Fruit fly (Drosophila melanogaster): Measurements from ENCODE around the gene CG34174.

The CG34174 gene

DNA sequence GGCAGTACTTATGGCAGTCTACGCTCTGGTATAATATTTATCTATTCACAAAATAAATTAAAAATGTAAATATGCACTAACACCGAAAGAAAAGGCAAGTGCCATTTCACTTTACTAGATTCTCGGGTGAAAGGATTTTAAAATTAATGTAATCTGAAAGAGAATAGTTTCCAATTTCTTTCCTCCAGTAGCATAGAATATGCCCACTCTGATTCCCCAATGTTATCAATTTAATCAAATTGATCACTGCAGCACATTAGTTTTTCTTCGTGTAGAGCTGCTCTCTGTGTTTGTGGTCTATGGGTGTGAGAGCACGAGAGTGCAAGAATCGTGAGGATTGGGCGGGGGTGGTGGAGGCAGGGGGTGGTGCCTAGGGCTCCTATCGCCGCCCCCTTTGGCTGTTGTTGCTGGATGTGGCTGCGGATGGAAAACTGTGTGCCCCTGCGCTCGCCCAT lies 12.9 kb upstream of the CG34174 start (continued):
- TF ChIP-seq kni (GFP tag; optimal IDR thresholded peaks at IDR 0.05) (peak; percentile 54), HLH4C (GFP tag; IDR thresholded peaks at IDR 0.05; ENCODE audit: partially characterized antibody) (no peak), fd102C (GFP tag; optimal IDR thresholded peaks at IDR 0.05) (peak; percentile 26), Dp (GFP tag; optimal IDR thresholded peaks at IDR 0.05) (no peak), Hr3 (GFP tag; optimal IDR thresholded peaks at IDR 0.05) (peak; percentile 82), CG14667 (GFP tag; IDR thresholded peaks at IDR 0.05) (peak; percentile 45; the same call in 1 of the 2 replicates), HLH3B (GFP tag; IDR thresholded peaks at IDR 0.05) (peak; percentile 71), CG6175 (GFP tag; IDR thresholded peaks at IDR 0.05) (no peak), CG2889 (GFP tag; IDR thresholded peaks at IDR 0.05) (no peak), CG12942 (GFP tag; optimal IDR thresholded peaks at IDR 0.05) (peak; percentile 77), lilli (GFP tag; optimal IDR thresholded peaks at IDR 0.05) (peak; percentile 54), MESR4 (GFP tag; optimal IDR thresholded peaks at IDR 0.05) (peak; percentile 0), Xbp1 (GFP tag; optimal IDR thresholded peaks at IDR 0.05) (peak; percentile 79), CG4820 (GFP tag; optimal IDR thresholded peaks at IDR 0.05) (peak; percentile 86), schlank (tag; optimal IDR thresholded peaks at IDR 0.05) (no peak), Asciz (GFP tag; optimal IDR thresholded peaks at IDR 0.05) (peak; percentile 95), Tbp (GFP tag; optimal IDR thresholded peaks at IDR 0.05) (no peak), Spps (tag; optimal IDR thresholded peaks at IDR 0.05) (peak; percentile 91), lab (GFP tag; optimal IDR thresholded peaks at IDR 0.05) (peak; percentile 82), pros (GFP tag; optimal IDR thresholded peaks at IDR 0.05) (no peak), CG8089 (GFP tag; optimal IDR thresholded peaks at IDR 0.05) (peak; percentile 70), CG2202 (tag; optimal IDR thresholded peaks at IDR 0.05) (peak; percentile 93), CG12744 (GFP tag; optimal IDR thresholded peaks at IDR 0.05) (no peak), Mad (GFP tag; optimal IDR thresholded peaks at IDR 0.05) (peak; percentile 42), CG42726 (GFP tag; IDR thresholded peaks at IDR 0.05; ENCODE audit: partially characterized antibody) (no peak), CG10274 (GFP tag; optimal IDR thresholded peaks at IDR 0.05) (peak; percentile 46), CG4730 (GFP tag; IDR thresholded peaks at IDR 0.05) (peak; percentile 33; the same call in 1 of the 2 replicates), CG6689 (GFP tag; IDR thresholded peaks at IDR 0.05) (peak; percentile 78), CG14441 (GFP tag; IDR thresholded peaks at IDR 0.05) (peak; percentile 44; the same call in 1 of the 2 replicates), Camta (GFP tag; optimal IDR thresholded peaks at IDR 0.05) (peak; percentile 75), maf-S (GFP tag; optimal IDR thresholded peaks at IDR 0.05) (peak; percentile 48), bigmax (GFP tag; optimal IDR thresholded peaks at IDR 0.05) (peak; percentile 9), bowl (GFP tag; IDR thresholded peaks at IDR 0.05) (no peak), CG11504 (tag; optimal IDR thresholded peaks at IDR 0.05) (peak; percentile 88), p53 (GFP tag; optimal IDR thresholded peaks at IDR 0.05) (peak; percentile 33), dysf (GFP tag; IDR thresholded peaks at IDR 0.05) (peak; percentile 58; the same call in 1 of the 3 replicates), nom (GFP tag; optimal IDR thresholded peaks at IDR 0.05) (no peak), CG8359 (GFP tag; optimal IDR thresholded peaks at IDR 0.05; ENCODE audit: borderline replicate concordance) (peak; percentile 87), CG32767 (GFP tag; IDR thresholded peaks at IDR 0.05) (peak; percentile 55; the same call in 1 of the 2 replicates), HHEX (GFP tag; optimal IDR thresholded peaks at IDR 0.05) (peak; percentile 64), so (GFP tag; IDR thresholded peaks at IDR 0.05) (peak; percentile 70; the same call in 2 of the 3 replicates), fd64A (GFP tag; optimal IDR thresholded peaks at IDR 0.05) (peak; percentile 90), Aef1 (GFP tag; IDR thresholded peaks at IDR 0.05) (no peak; the same call in 2 of the 3 replicates), gcm2 (GFP tag; optimal IDR thresholded peaks at IDR 0.05) (peak; percentile 2), sim (GFP tag; IDR thresholded peaks at IDR 0.05) (peak; percentile 55; the same call in 1 of the 2 replicates), Bdp1 (GFP tag; optimal IDR thresholded peaks at IDR 0.05) (peak; percentile 29), CG18619 (GFP tag; optimal IDR thresholded peaks at IDR 0.05) (peak; percentile 74), CG14965 (GFP tag; optimal IDR thresholded peaks at IDR 0.05; ENCODE audit: borderline replicate concordance) (peak; percentile 11), CG31224 (GFP tag; IDR thresholded peaks at IDR 0.05) (no peak), sug (tag; optimal IDR thresholded peaks at IDR 0.05) (peak; percentile 32)

All from whole organism, embryonic.